Fruit fly (Drosophila melanogaster) Kc167 (cell line): ENCODE results near the gene Hpd.

Experiments
- Myc ChIP-seq: fragments of >200 bp; optimal IDR thresholded peaks from 2 replicates; lab custom pipeline; 2017; ENCODE audit warnings: missing external identifiers
- Sin3A ChIP-seq: fragments of >200 bp; optimal IDR thresholded peaks from 2 replicates; lab custom pipeline; 2018; ENCODE audit warnings: missing external identifiers
- psq ChIP-seq: fragments of >200 bp; optimal IDR thresholded peaks from 2 replicates; lab custom pipeline; 2017; ENCODE audit warnings: missing external identifiers
- ttk ChIP-seq: sonication (Bioruptor generic); optimal IDR thresholded peaks from 2 replicates; lab custom pipeline; 2017; ENCODE audit warnings: missing external identifiers

- TF ChIP-seq Myc (no peak), ttk (lab: Kevin White, UChicago) (no peak), psq (lab: Kevin White, UChicago) (no peak), Sin3A (lab: Kevin White, UChicago) (no peak)
Measured at dm6 chr3L:20410780-20411179, 28.9 kb downstream of the Hpd start.
